Fruit fly (Drosophila melanogaster): ENCODE results near the gene Pfdn6.

Gene Pfdn6

DNA sequence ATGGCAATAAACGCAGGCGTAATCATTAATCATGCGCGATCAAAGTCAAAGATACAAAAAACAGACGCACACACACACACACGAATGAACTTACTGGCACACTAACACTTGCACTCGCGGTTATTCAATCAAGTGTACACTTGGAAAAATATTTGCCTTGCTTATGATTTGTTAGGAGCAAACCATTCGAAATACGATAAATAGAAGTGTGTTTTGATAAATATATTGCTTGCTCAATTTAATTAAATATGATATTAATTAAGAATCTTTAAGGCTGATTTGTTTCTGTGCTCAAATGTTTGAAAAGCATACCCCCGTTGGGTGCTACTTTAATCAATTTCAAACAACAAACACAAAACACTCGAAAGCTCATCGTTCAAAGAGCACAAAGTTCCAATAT, 22.0 kb downstream of the Pfdn6 start:
- TF ChIP-seq Dll (optimal IDR thresholded peaks at IDR 0.05) (no peak), EcR (GFP tag; optimal IDR thresholded peaks at IDR 0.05) (no peak)

DNA sequence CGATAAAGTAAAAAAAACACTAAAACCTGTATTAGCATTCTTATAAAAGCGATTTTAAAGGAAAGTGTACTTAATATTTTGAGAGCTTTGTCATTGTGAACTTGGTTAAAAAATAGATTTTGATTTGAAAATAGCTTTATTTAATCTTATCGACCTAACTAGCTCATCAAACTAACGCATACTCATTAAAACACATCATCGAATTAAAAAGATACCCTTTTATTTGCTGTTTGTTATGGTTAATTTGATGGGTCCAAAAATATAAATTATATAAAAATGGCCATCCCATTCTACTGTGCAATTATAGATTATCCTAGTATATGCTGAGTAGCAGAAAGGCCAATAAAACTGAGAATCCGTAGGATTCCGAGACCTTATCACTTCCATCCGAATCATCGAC, 27.6 kb downstream of the Pfdn6 start, which contains the start of gene CG32219:
TSS of gene CG32219 (minus strand) at position 101 of the 400 bp plus-strand sequence.
- TF ChIP-seq psq (optimal IDR thresholded peaks at IDR 0.05) (no peak), CG8478 (optimal IDR thresholded peaks at IDR 0.05) (no peak), usp (GFP tag; optimal IDR thresholded peaks at IDR 0.05) (no peak)

dm6 chr3L:19951868-19952267, 28.4 kb downstream of the Pfdn6 start, which contains the start of gene CG34258:
CG34258 (minus strand) TSS chr3L:19951968.
- TF ChIP-seq EcR (GFP tag; optimal IDR thresholded peaks at IDR 0.05) (no peak), psq (optimal IDR thresholded peaks at IDR 0.05) (no peak), pan (optimal IDR thresholded peaks at IDR 0.05) (no peak), usp (GFP tag; optimal IDR thresholded peaks at IDR 0.05) (no peak), Dll (optimal IDR thresholded peaks at IDR 0.05) (no peak), CG8478 (optimal IDR thresholded peaks at IDR 0.05) (no peak)

DNA sequence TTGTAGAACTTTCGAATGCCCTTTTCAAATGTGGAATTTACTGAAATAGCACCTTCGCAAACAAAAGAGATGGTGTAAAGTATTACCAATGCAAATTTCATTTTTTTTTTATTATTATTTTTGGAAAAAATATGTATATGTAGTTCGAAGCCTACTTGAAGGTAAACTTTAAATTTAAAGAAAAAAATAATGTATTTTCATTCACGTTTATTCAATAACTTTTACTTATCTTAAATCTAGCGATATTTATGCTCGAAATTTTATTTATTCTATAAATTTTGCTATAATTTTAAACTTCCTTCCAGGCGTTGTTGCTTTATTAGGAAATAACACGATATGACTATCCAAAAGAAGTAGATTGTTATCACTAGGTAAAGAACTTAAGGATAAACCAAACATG, 29.2 kb downstream of the Pfdn6 start, which contains the start of gene CG33710:
TSS of gene CG33710 (minus strand) at position 101 of the 400 bp plus-strand sequence.
- no peak for TF ChIP-seq Dll (optimal IDR thresholded peaks at IDR 0.05)
- TF ChIP-seq CG8478 (optimal IDR thresholded peaks at IDR 0.05), result no peak
- TF ChIP-seq pan (optimal IDR thresholded peaks at IDR 0.05), result no peak
- no peak for TF ChIP-seq EcR (GFP tag; optimal IDR thresholded peaks at IDR 0.05)
- no peak for TF ChIP-seq usp (GFP tag; optimal IDR thresholded peaks at IDR 0.05)
- no peak for TF ChIP-seq psq (optimal IDR thresholded peaks at IDR 0.05)

DNA sequence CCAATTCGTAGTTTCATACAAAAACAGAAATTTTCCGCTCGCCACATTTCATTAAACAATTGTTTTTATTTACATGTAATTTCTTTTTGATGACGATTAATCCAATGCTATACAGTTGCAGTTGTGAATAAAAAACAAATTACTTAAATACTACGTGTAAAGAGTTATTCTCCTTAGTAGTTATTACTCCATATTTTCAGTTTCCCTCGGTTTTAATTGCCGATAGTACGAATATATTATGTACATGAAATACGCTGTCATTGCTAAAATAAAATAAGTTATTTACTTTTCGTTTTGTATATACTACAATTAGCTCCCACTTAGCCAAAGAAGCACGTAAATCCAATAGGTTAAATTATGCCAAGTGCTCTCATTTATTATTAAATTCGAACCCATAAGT, 30.1 kb downstream of the Pfdn6 start, which contains the start of gene CG42655:
TSS of gene CG42655 (minus strand) at position 101 of the 400 bp plus-strand sequence.
- TF ChIP-seq EcR (GFP tag; optimal IDR thresholded peaks at IDR 0.05) (no peak), psq (optimal IDR thresholded peaks at IDR 0.05) (no peak), usp (GFP tag; optimal IDR thresholded peaks at IDR 0.05) (no peak), Dll (optimal IDR thresholded peaks at IDR 0.05) (no peak), CG8478 (optimal IDR thresholded peaks at IDR 0.05) (no peak), pan (optimal IDR thresholded peaks at IDR 0.05) (no peak)

DNA sequence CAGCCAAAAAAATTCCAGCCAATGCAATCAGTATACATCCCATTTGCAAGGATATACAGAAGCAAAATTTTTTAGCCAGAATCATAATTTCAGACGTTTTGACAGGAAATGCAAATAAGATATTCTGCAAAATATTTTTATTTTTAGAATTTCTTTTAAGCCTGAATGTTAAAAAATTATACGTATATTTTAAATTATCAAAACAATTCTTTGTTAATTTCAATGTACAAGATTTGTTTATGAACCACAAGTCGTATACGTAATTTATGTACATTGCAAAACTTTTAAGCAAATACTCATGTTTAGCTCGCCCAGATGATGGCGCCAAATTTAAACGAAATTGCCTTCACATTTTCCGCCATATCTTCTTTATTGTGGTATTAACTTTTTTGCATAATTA, 31.0 kb downstream of the Pfdn6 start, which contains the start of gene CG42654:
TSS of gene CG42654 (minus strand) at position 101 of the 400 bp plus-strand sequence.
- no peak for TF ChIP-seq pan (optimal IDR thresholded peaks at IDR 0.05)
- no peak for TF ChIP-seq psq (optimal IDR thresholded peaks at IDR 0.05)
- TF ChIP-seq usp (GFP tag; optimal IDR thresholded peaks at IDR 0.05), result no peak
- no peak for TF ChIP-seq CG8478 (optimal IDR thresholded peaks at IDR 0.05)
- no peak for TF ChIP-seq Dll (optimal IDR thresholded peaks at IDR 0.05)
- TF ChIP-seq EcR (GFP tag; optimal IDR thresholded peaks at IDR 0.05), result no peak

DNA sequence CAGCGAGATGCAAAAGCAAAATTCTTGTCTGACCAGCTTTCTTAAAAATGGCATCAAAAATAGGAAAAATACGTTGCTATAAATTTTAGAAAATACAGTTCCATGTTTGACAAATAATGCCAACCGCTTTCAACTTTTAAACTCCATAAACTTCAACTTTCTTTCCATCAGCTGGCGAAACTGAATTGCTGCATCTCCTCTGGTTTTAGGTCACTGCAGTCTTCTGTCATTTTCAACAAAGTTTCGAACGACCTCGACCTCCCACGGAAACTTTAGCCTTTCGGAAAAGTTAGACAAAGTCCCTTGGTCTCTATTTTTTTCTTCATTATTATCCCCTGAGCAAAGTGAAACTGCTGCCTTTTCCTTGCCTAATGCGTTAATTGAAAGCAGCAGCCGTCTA, 32.2 kb downstream of the Pfdn6 start, which contains the start of gene CG42263:
TSS of gene CG42263 (minus strand) at position 101 of the 400 bp plus-strand sequence.
- TF ChIP-seq EcR (GFP tag; optimal IDR thresholded peaks at IDR 0.05), result no peak
- no peak for TF ChIP-seq usp (GFP tag; optimal IDR thresholded peaks at IDR 0.05)
- no peak for TF ChIP-seq psq (optimal IDR thresholded peaks at IDR 0.05)
- no peak for TF ChIP-seq pan (optimal IDR thresholded peaks at IDR 0.05)
- no peak for TF ChIP-seq Dll (optimal IDR thresholded peaks at IDR 0.05)
- no peak for TF ChIP-seq CG8478 (optimal IDR thresholded peaks at IDR 0.05)

DNA sequence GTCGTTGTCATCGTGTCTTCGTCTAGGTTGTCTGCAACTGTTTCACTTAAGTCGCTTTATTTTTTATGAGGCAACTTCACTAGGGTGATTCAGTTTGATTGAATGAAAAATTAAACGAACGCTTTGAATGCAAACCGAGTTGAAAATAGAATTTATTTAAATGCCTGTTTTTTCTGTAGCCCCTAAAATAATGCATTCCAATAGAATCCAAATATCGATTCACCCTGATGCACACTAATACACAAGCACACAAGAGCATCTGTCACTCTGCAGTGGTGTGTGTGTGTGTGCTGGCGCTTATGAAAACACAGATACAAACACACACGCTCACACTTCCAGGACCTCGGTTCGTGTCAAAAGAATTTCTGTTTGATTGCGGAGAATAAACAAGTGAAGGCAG, 38.3 kb downstream of the Pfdn6 start:
- TF ChIP-seq CG8478 (optimal IDR thresholded peaks at IDR 0.05) (no peak), pan (optimal IDR thresholded peaks at IDR 0.05) (no peak), psq (optimal IDR thresholded peaks at IDR 0.05) (no peak), EcR (GFP tag; optimal IDR thresholded peaks at IDR 0.05) (no peak), usp (GFP tag; optimal IDR thresholded peaks at IDR 0.05) (no peak), Dll (optimal IDR thresholded peaks at IDR 0.05) (no peak)

- no peak for TF ChIP-seq pan (optimal IDR thresholded peaks at IDR 0.05)
- TF ChIP-seq CG8478 (optimal IDR thresholded peaks at IDR 0.05), result no peak
- TF ChIP-seq usp (GFP tag; optimal IDR thresholded peaks at IDR 0.05), result no peak
- TF ChIP-seq psq (optimal IDR thresholded peaks at IDR 0.05), result no peak
- TF ChIP-seq Dll (optimal IDR thresholded peaks at IDR 0.05), result no peak
- TF ChIP-seq EcR (GFP tag; optimal IDR thresholded peaks at IDR 0.05), result no peak
Observed at dm6 chr3L:19968725-19969598, 45.5 kb downstream of the Pfdn6 start.

Data from whole organism.